Worm (Caenorhabditis elegans): ENCODE data around the gene F57G9.3.

- TF ChIP-seq nhr-12 (tag; optimal IDR thresholded peaks at IDR 0.05) (no peak), elt-1 (tag; optimal IDR thresholded peaks at IDR 0.05) (no peak), unc-55 (GFP tag; optimal IDR thresholded peaks at IDR 0.05) (no peak)
These were observed 47.7 kb downstream of the F57G9.3 start for ce11 chrII:12362262-12362661.

All from whole organism, L2 larva.